Worm (Caenorhabditis elegans) whole organism, mixed stage, embryonic: ENCODE results near the gene ref-1.

Experiments used
- blmp-1 ChIP-seq: fragments of 150-350 bp; optimal IDR thresholded peaks from 2 replicates; lab custom pipeline; 2014; ENCODE audit warnings: missing biosample characterization, missing genetic modification characterization
- ces-1 ChIP-seq: fragments of 150-350 bp; optimal IDR thresholded peaks from 2 replicates; lab custom pipeline; 2014; ENCODE audit warnings: missing biosample characterization, missing genetic modification reagents, missing genetic modification characterization
- ham-2 ChIP-seq: fragments of 200-800 bp; sonication (Bioruptor generic); optimal IDR thresholded peaks from 2 replicates; lab custom pipeline; 2018; ENCODE audit warnings: mild to moderate bottlenecking, missing genetic modification characterization, missing compliant biosample characterization
- lin-13 ChIP-seq: fragments of 150-350 bp; optimal IDR thresholded peaks from 2 replicates; lab custom pipeline; 2014; ENCODE audit warnings: missing biosample characterization, missing genetic modification characterization
- lsy-2 ChIP-seq: fragments of 150-350 bp; optimal IDR thresholded peaks from 2 replicates; lab custom pipeline; 2014; ENCODE audit warnings: missing biosample characterization, missing genetic modification characterization
- nhr-12 ChIP-seq: fragments of 150-350 bp; optimal IDR thresholded peaks from 2 replicates; lab custom pipeline; 2014; ENCODE audit warnings: missing biosample characterization, missing genetic modification characterization
- nhr-237 ChIP-seq: fragments of 150-350 bp; optimal IDR thresholded peaks from 2 replicates; lab custom pipeline; 2014; ENCODE audit warnings: missing biosample characterization, missing genetic modification characterization
- snpc-4 ChIP-seq: fragments of 150-350 bp; optimal IDR thresholded peaks from 2 replicates; lab custom pipeline; 2014; ENCODE audit warnings: missing biosample characterization, missing genetic modification characterization
- zip-8 ChIP-seq: fragments of 150-350 bp; optimal IDR thresholded peaks from 2 replicates; lab custom pipeline; 2014; ENCODE audit warnings: missing biosample characterization, missing genetic modification characterization

DNA sequence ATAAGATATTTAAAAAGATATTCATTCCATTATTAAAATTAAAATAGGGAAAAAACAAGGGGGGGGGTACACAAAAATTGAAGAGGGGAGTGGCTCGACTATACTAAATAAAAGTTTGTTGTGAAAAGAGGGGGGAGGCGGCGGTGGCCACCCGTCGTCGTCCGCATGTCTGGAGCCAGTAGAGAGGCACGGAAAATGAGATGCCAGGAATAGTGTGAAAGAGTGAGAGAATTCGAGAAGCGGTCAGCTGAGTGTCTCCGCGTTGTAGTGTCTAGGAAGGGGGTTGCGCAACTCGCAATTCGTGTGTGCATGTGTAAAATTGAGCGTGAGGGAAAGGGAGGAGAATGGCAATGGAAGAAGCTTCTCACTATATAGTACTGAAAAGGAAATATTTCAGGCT lies 16.0 kb upstream of the ref-1 start:
- TF ChIP-seq ham-2 (GFP tag; lab: Kevin White, UChicago) (no peak), blmp-1 (tag; lab: Kevin White, UChicago) (no peak), nhr-12 (no peak), nhr-237 (tag; lab: Kevin White, UChicago) (no peak), lsy-2 (tag; lab: Kevin White, UChicago) (no peak), ces-1 (GFP tag; lab: Kevin White, UChicago) (peak; percentile 59), zip-8 (tag; lab: Kevin White, UChicago) (peak; percentile 71), lin-13 (tag; lab: Kevin White, UChicago) (no peak), snpc-4 (no peak)
